Worm (Caenorhabditis elegans): ENCODE measurements around the gene ZK154.1.

ce11 chrX:7743939-7744338 lies 35.4 kb upstream of the ZK154.1 start, which contains the start of gene ref-2:
- no peak for TF ChIP-seq zag-1 (tag; optimal IDR thresholded peaks at IDR 0.05)
- TF ChIP-seq mml-1 (tag; optimal IDR thresholded peaks at IDR 0.05): no peak
- TF ChIP-seq elt-1 (tag; optimal IDR thresholded peaks at IDR 0.05): no peak
- TF ChIP-seq lin-39 (tag; optimal IDR thresholded peaks at IDR 0.05): no peak
- no peak for TF ChIP-seq ztf-4 (tag; optimal IDR thresholded peaks at IDR 0.05)
- TF ChIP-seq pqm-1 (tag; optimal IDR thresholded peaks at IDR 0.05): no peak
